Worm (Caenorhabditis elegans) whole organism, early embryonic: ENCODE measurements around the gene sftd-3.

Experiments
- B0310.2 ChIP-seq: sonication (generic microtip); optimal IDR thresholded peaks from 2 replicates; lab custom pipeline; 2016; ENCODE audit warnings: mild to moderate bottlenecking, missing genetic modification characterization, missing compliant biosample characterization
- ama-1 ChIP-seq: fragments of 150-350 bp; optimal IDR thresholded peaks from 2 replicates; lab custom pipeline; 2014
- ceh-36 ChIP-seq: sonication (generic microtip); optimal IDR thresholded peaks from 2 replicates; lab custom pipeline; 2016; ENCODE audit warnings: missing genetic modification characterization, inconsistent platforms, missing compliant biosample characterization
- ets-7 ChIP-seq: sonication (generic microtip); optimal IDR thresholded peaks from 2 replicates; lab custom pipeline; 2016; ENCODE audit warnings: missing genotype, missing genetic modification characterization, missing compliant biosample characterization
- flt-1 ChIP-seq: fragments of 200-800 bp; sonication (Bioruptor generic); IDR thresholded peaks from 2 replicates; pipeline ENCODE4 v1.3.6; 2022; ENCODE audit warnings: missing genetic modification characterization, missing compliant biosample characterization
- hmbx-1 ChIP-seq: sonication (generic microtip); optimal IDR thresholded peaks from 2 replicates; lab custom pipeline; 2016; ENCODE audit warnings: mild to moderate bottlenecking, missing genetic modification characterization, missing compliant biosample characterization
- hmg-4 ChIP-seq: fragments of 200-800 bp; sonication (Bioruptor generic); optimal IDR thresholded peaks from 2 replicates; lab custom pipeline; 2018; ENCODE audit warnings: mild to moderate bottlenecking, missing genetic modification characterization, missing compliant biosample characterization
- hnd-1 ChIP-seq: sonication (generic microtip); optimal IDR thresholded peaks from 2 replicates; lab custom pipeline; 2016; ENCODE audit warnings: missing genetic modification characterization, missing compliant biosample characterization
- scrt-1 ChIP-seq: fragments of 200-800 bp; sonication (Bioruptor generic); IDR thresholded peaks from 2 replicates; pipeline ENCODE4 v1.3.6; 2022; ENCODE audit warnings: missing genetic modification characterization, missing compliant biosample characterization
- tra-4 ChIP-seq: sonication (generic microtip); optimal IDR thresholded peaks from 2 replicates; lab custom pipeline; 2017; ENCODE audit warnings: missing genetic modification characterization, missing compliant biosample characterization

ce11 chrII:8932392-8932791, 31.6 kb downstream of the sftd-3 start:
- no peak for TF ChIP-seq ama-1 (lab: Kevin White, UChicago)
- no peak for TF ChIP-seq scrt-1 (GFP tag; lab: Robert Waterston, UW)
- TF ChIP-seq B0310.2 = no peak
- no peak for TF ChIP-seq hmg-4 (GFP tag; lab: Kevin White, UChicago)
- TF ChIP-seq hmbx-1 (tag; lab: Kevin White, UChicago) = no peak
- TF ChIP-seq ceh-36 = no peak
- TF ChIP-seq tra-4 (tag; lab: Kevin White, UChicago) = no peak
- TF ChIP-seq ets-7 (tag; lab: Kevin White, UChicago) = no peak
- no peak for TF ChIP-seq flt-1
- no peak for TF ChIP-seq hnd-1 (tag; lab: Kevin White, UChicago)
